Worm (Caenorhabditis elegans) whole organism, midembryonic: Measurements from ENCODE around the gene col-141.

Source experiments
- flt-1 ChIP-seq: fragments of 200-800 bp; sonication (Bioruptor generic); IDR thresholded peaks from 2 replicates; pipeline ENCODE4 v1.3.6; 2022; ENCODE audit warnings: missing genetic modification characterization, missing compliant biosample characterization
- med-1 ChIP-seq: sonication (generic microtip); optimal IDR thresholded peaks from 2 replicates; lab custom pipeline; 2017; ENCODE audit warnings: missing genetic modification characterization, mild to moderate bottlenecking, missing compliant biosample characterization, antibody characterized with exemption, missing genetic modification reagents; ENCODE audit not compliant: insufficient read depth
- tab-1 ChIP-seq: fragments of 200-800 bp; sonication (Bioruptor generic); IDR thresholded peaks from 2 replicates; pipeline ENCODE4 v1.3.6; 2022; ENCODE audit warnings: missing genetic modification characterization, missing compliant biosample characterization

DNA sequence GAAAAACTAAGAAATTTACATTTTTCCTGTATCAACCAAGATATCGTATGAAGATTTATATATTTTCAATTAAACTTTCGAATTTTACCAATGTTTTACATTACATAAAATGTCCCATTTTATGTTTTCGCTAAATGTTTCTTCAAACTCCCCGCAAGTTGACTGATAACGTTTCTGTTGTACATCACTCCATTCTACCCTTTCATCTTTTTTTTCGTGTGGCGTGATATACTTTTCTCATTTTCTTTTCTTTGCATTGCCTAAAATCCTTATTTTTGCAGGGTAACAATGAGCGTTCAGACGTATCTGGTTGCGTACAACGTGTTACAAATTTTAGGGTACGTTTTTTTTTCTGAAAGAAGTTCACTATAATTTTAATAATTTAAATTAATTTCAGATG lies 9.5 kb downstream of the col-141 start, which contains the start of gene hpo-8:
- TF ChIP-seq tab-1 (GFP tag; lab: Robert Waterston, UW) (no peak), flt-1 (GFP tag; lab: Robert Waterston, UW) (no peak), med-1 (GFP tag; lab: Kevin White, UChicago) (no peak)
